Fruit fly (Drosophila melanogaster): Measurements from ENCODE around the gene CG44774.

CG44774 gene

dm6 chrX:4919040-4919881 is 18.6 kb downstream of the CG44774 start (continued):
- TF ChIP-seq CG15696 (tag; optimal IDR thresholded peaks at IDR 0.05) (peak; percentile 7), Sox102F (GFP tag; optimal IDR thresholded peaks at IDR 0.05) (peak; percentile 85), CG10431 (GFP tag; optimal IDR thresholded peaks at IDR 0.05) (peak; percentile 45), chif (GFP tag; optimal IDR thresholded peaks at IDR 0.05) (peak; percentile 72 to 82), kah (GFP tag; optimal IDR thresholded peaks at IDR 0.05) (peak; percentile 17), CG2116 (GFP tag; optimal IDR thresholded peaks at IDR 0.05) (no peak), Poxn (GFP tag; IDR thresholded peaks at IDR 0.05) (peak; percentile 55; the same call in 1 of the 2 replicates), CG2889 (GFP tag; IDR thresholded peaks at IDR 0.05) (peak; percentile 83; the same call in 2 of the 3 replicates), sob (GFP tag; IDR thresholded peaks at IDR 0.05) (peak; percentile 90)

dm6 chrX:4918228-4919022 is 19.5 kb downstream of the CG44774 start, which contains the start of the genes CG4041 and Hgsnat:
Gene CG4041 (minus strand): TSS chrX:4918447.
Gene Hgsnat (plus strand): TSS chrX:4918730.
- no peak for TF ChIP-seq Doc3 (GFP tag; IDR thresholded peaks at IDR 0.05; ENCODE audit: partially characterized antibody)
- no peak for TF ChIP-seq cad (GFP tag; optimal IDR thresholded peaks at IDR 0.05)
- TF ChIP-seq Ptx1 (GFP tag; IDR thresholded peaks at IDR 0.05) = no peak
- TF ChIP-seq CG3163 (GFP tag; optimal IDR thresholded peaks at IDR 0.05) = no peak
- TF ChIP-seq slou (GFP tag; optimal IDR thresholded peaks at IDR 0.05) = no peak
- no peak for TF ChIP-seq tna (GFP tag; IDR thresholded peaks at IDR 0.05; ENCODE audit: partially characterized antibody)
- TF ChIP-seq Nf-YA (GFP tag; IDR thresholded peaks at IDR 0.05) = no peak
- TF ChIP-seq bigmax (GFP tag; optimal IDR thresholded peaks at IDR 0.05) = no peak
- TF ChIP-seq CG17612 (GFP tag; IDR thresholded peaks at IDR 0.05) = no peak
- no peak for TF ChIP-seq CG2678 (tag; optimal IDR thresholded peaks at IDR 0.05)
- TF ChIP-seq pros (GFP tag; optimal IDR thresholded peaks at IDR 0.05) = no peak
- peak; percentile 51 for TF ChIP-seq CG15479 (GFP tag; optimal IDR thresholded peaks at IDR 0.05)
- no peak for TF ChIP-seq fru (optimal IDR thresholded peaks at IDR 0.05)
- no peak for TF ChIP-seq Scr (GFP tag; IDR thresholded peaks at IDR 0.05; ENCODE audit: partially characterized antibody)
- TF ChIP-seq Stat92E (GFP tag; optimal IDR thresholded peaks at IDR 0.05) = no peak
- no peak for TF ChIP-seq Trl (optimal IDR thresholded peaks at IDR 0.05)
- no peak for TF ChIP-seq Trl (GFP tag; optimal IDR thresholded peaks at IDR 0.05)
- TF ChIP-seq MBD-R2 (GFP tag; IDR thresholded peaks at IDR 0.05) = peak; percentile 67
- TF ChIP-seq kni (GFP tag; optimal IDR thresholded peaks at IDR 0.05) = no peak
- no peak for TF ChIP-seq bbx (GFP tag; IDR thresholded peaks at IDR 0.05; ENCODE audit: partially characterized antibody)
- no peak for TF ChIP-seq CG31224 (GFP tag; IDR thresholded peaks at IDR 0.05)
- TF ChIP-seq gsb (GFP tag; IDR thresholded peaks at IDR 0.05) = no peak
- no peak for TF ChIP-seq twi (tag; optimal IDR thresholded peaks at IDR 0.05)
- TF ChIP-seq CG3407 (GFP tag; optimal IDR thresholded peaks at IDR 0.05) = no peak
- TF ChIP-seq E2f2 (GFP tag; IDR thresholded peaks at IDR 0.05) = peak; percentile 5; the same call in 1 of the 2 replicates
- no peak for TF ChIP-seq bab2 (GFP tag; optimal IDR thresholded peaks at IDR 0.05)
- no peak for TF ChIP-seq CG12104 (GFP tag; optimal IDR thresholded peaks at IDR 0.05)
- TF ChIP-seq ATbp (GFP tag; optimal IDR thresholded peaks at IDR 0.05) = no peak
- TF ChIP-seq CG12236 (GFP tag; optimal IDR thresholded peaks at IDR 0.05) = no peak
- peak; percentile 50 for TF ChIP-seq pzg (GFP tag; optimal IDR thresholded peaks at IDR 0.05)
- TF ChIP-seq so (GFP tag; IDR thresholded peaks at IDR 0.05) = no peak
- no peak for TF ChIP-seq schlank (tag; optimal IDR thresholded peaks at IDR 0.05)
- no peak for TF ChIP-seq GATAe (GFP tag; conservative IDR thresholded peaks at IDR 0.05)
- TF ChIP-seq CG3065 (GFP tag; optimal IDR thresholded peaks at IDR 0.05) = no peak
- no peak for TF ChIP-seq jigr1 (GFP tag; IDR thresholded peaks at IDR 0.05)
- TF ChIP-seq lab (GFP tag; optimal IDR thresholded peaks at IDR 0.05) = peak; percentile 26
- TF ChIP-seq CG31388 (GFP tag; optimal IDR thresholded peaks at IDR 0.05) = no peak
- TF ChIP-seq sna (GFP tag; IDR thresholded peaks at IDR 0.05; ENCODE audit: partially characterized antibody) = no peak
